Worm (Caenorhabditis elegans) whole organism, L4/young adult: ENCODE results near the gene lin-18.

Experiments used
- W03F9.2 ChIP-seq: fragments of 150-350 bp; optimal IDR thresholded peaks from 2 replicates; lab custom pipeline; 2014; ENCODE audit warnings: missing biosample characterization, missing genetic modification characterization
- dao-5 ChIP-seq: sonication (generic microtip); optimal IDR thresholded peaks from 2 replicates; lab custom pipeline; 2016; ENCODE audit warnings: missing genotype, missing genetic modification characterization, moderate library complexity, missing compliant biosample characterization
- him-1 ChIP-seq: sonication (generic microtip); optimal IDR thresholded peaks from 2 replicates; lab custom pipeline; 2016; ENCODE audit warnings: missing genotype, missing genetic modification reagents, missing genetic modification characterization, missing compliant biosample characterization

ce11 chrX:3944961-3945587 is 13.3 kb upstream of the lin-18 start:
- TF ChIP-seq him-1 (tag; lab: Kevin White, UChicago) (no peak), W03F9.2 (tag; lab: Kevin White, UChicago) (no peak), dao-5 (tag; lab: Kevin White, UChicago) (no peak)
